Fruit fly (Drosophila melanogaster) whole organism, embryonic: ENCODE data around the gene Dup99B.
A peak's percentile ranks its signal among the peaks of the same experiment; 100 is the strongest.

ENCODE experiments used
- Aef1 ChIP-seq: fragments of 200-800 bp; sonication (Bioruptor generic); IDR thresholded peaks from 3 replicates; pipeline ENCODE4 v1.3.6; 2022; ENCODE audit warnings: missing biosample characterization, missing genetic modification characterization
- B-H1 ChIP-seq: fragments of 200-800 bp; sonication (Bioruptor generic); IDR thresholded peaks from 3 replicates; pipeline ENCODE4 v1.3.6; 2022; ENCODE audit warnings: missing biosample characterization, missing genetic modification characterization
- Blimp-1 ChIP-seq: fragments of 200-800 bp; sonication (Bioruptor generic); optimal IDR thresholded peaks from 3 replicates; lab custom pipeline; 2018; ENCODE audit warnings: missing biosample characterization, missing genetic modification characterization, mild to moderate bottlenecking, moderate library complexity, missing genetic modification reagents
- CG10147 ChIP-seq: fragments of 200-800 bp; sonication (Bioruptor generic); optimal IDR thresholded peaks from 2 replicates; lab custom pipeline; 2019; ENCODE audit warnings: missing biosample characterization, mild to moderate bottlenecking, missing genetic modification characterization, moderate library complexity
- CG10366 ChIP-seq: fragments of 200-800 bp; sonication (Bioruptor generic); IDR thresholded peaks from 2 replicates; pipeline ENCODE4 v1.3.6; 2022; ENCODE audit warnings: missing biosample characterization, missing genetic modification characterization
- CG11093 ChIP-seq: fragments of 200-800 bp; sonication (Bioruptor generic); IDR thresholded peaks from 3 replicates; pipeline ENCODE4 v1.3.6; 2022; ENCODE audit warnings: missing biosample characterization, missing genetic modification characterization
- CG12659 ChIP-seq: fragments of 200-800 bp; sonication (Bioruptor generic); optimal IDR thresholded peaks from 3 replicates; lab custom pipeline; 2017; ENCODE audit warnings: mild to moderate bottlenecking, missing biosample characterization, missing genetic modification reagents, missing genetic modification characterization
- CG16863 ChIP-seq: fragments of 200-800 bp; sonication (Bioruptor generic); optimal IDR thresholded peaks from 3 replicates; lab custom pipeline; 2016; ENCODE audit warnings: missing biosample characterization, missing genetic modification characterization
- CG18011 ChIP-seq: fragments of 200-800 bp; sonication (Bioruptor generic); optimal IDR thresholded peaks from 2 replicates; lab custom pipeline; 2017; ENCODE audit warnings: missing biosample characterization, missing genetic modification characterization, mild to moderate bottlenecking, moderate library complexity, missing genotype
- CG31365 ChIP-seq: fragments of 200-800 bp; sonication (Bioruptor generic); optimal IDR thresholded peaks from 2 replicates; lab custom pipeline; 2018; ENCODE audit warnings: missing biosample characterization, mild to moderate bottlenecking, missing genetic modification characterization
- CG31388 ChIP-seq: fragments of 200-800 bp; sonication (Bioruptor generic); optimal IDR thresholded peaks from 2 replicates; lab custom pipeline; 2016; ENCODE audit warnings: missing biosample characterization, missing genetic modification characterization
- CG32767 ChIP-seq: fragments of 200-800 bp; sonication (Bioruptor generic); IDR thresholded peaks from 2 replicates; pipeline ENCODE4 v1.3.6; 2022; ENCODE audit warnings: missing biosample characterization, missing genetic modification characterization
- CG34376 ChIP-seq: fragments of 200-800 bp; sonication (Bioruptor generic); optimal IDR thresholded peaks from 2 replicates; lab custom pipeline; 2018; ENCODE audit warnings: missing biosample characterization, mild to moderate bottlenecking, missing genetic modification characterization
- CG43689 ChIP-seq: fragments of 200-800 bp; sonication (Bioruptor generic); IDR thresholded peaks from 2 replicates; pipeline ENCODE4 v1.3.6; 2022; ENCODE audit warnings: missing biosample characterization, missing genetic modification characterization
- CG4617 ChIP-seq: fragments of 200-800 bp; sonication (Bioruptor generic); optimal IDR thresholded peaks from 3 replicates; lab custom pipeline; 2016; ENCODE audit warnings: missing biosample characterization, missing genetic modification characterization, borderline replicate concordance
- CG5245 ChIP-seq: fragments of 200-800 bp; sonication (Bioruptor generic); optimal IDR thresholded peaks from 3 replicates; lab custom pipeline; 2016; ENCODE audit warnings: missing biosample characterization, missing genetic modification characterization
- CG6689 ChIP-seq: fragments of 200-800 bp; sonication (Bioruptor generic); IDR thresholded peaks from 2 replicates; pipeline ENCODE4 v1.3.6; 2022; ENCODE audit warnings: missing biosample characterization, missing genetic modification characterization
- CG7556 ChIP-seq: fragments of 200-800 bp; sonication (Bioruptor generic); optimal IDR thresholded peaks from 2 replicates; lab custom pipeline; 2017; ENCODE audit warnings: missing biosample characterization, mild to moderate bottlenecking, missing genetic modification characterization
- CG7839 ChIP-seq: fragments of 200-800 bp; sonication (Bioruptor generic); optimal IDR thresholded peaks from 3 replicates; lab custom pipeline; 2018; ENCODE audit warnings: missing biosample characterization, mild to moderate bottlenecking, missing genetic modification characterization, moderate library complexity
- CrebB ChIP-seq: fragments of 200-800 bp; sonication (Bioruptor generic); optimal IDR thresholded peaks from 3 replicates; lab custom pipeline; 2018; ENCODE audit warnings: missing biosample characterization, mild to moderate bottlenecking, missing genetic modification characterization
- Dfd ChIP-seq, 2 experiments: fragments of >200 bp; optimal IDR thresholded peaks; 2 replicates each; lab custom pipeline; 2017; ENCODE audit warnings: missing biosample characterization in 2 of 2, missing genetic modification characterization in 2 of 2
- Dll ChIP-seq: fragments of 200-800 bp; sonication (Bioruptor generic); IDR thresholded peaks from 4 replicates; pipeline ENCODE4 v1.3.6; 2022; ENCODE audit warnings: missing biosample characterization, missing genetic modification characterization; ENCODE audit not compliant: partially characterized antibody
- Dp ChIP-seq: fragments of 200-800 bp; sonication (Bioruptor generic); optimal IDR thresholded peaks from 2 replicates; lab custom pipeline; 2018; ENCODE audit warnings: missing biosample characterization, mild to moderate bottlenecking, missing genetic modification characterization, moderate library complexity
- Drgx ChIP-seq: fragments of 200-800 bp; sonication (Bioruptor generic); IDR thresholded peaks from 2 replicates; pipeline ENCODE4 v1.3.6; 2022; ENCODE audit warnings: missing biosample characterization, missing genetic modification characterization
- Gug ChIP-seq: fragments of 200-800 bp; sonication (Bioruptor generic); IDR thresholded peaks from 4 replicates; pipeline ENCODE4 v1.3.6; 2022; ENCODE audit warnings: missing biosample characterization, missing genetic modification characterization
- HLH3B ChIP-seq: fragments of 200-800 bp; sonication (Bioruptor generic); IDR thresholded peaks from 2 replicates; pipeline ENCODE4 v1.3.6; 2022; ENCODE audit warnings: missing biosample characterization, missing genetic modification characterization
- Jarid2 ChIP-seq: fragments of 200-800 bp; sonication (Bioruptor generic); optimal IDR thresholded peaks from 3 replicates; lab custom pipeline; 2017; ENCODE audit warnings: mild to moderate bottlenecking, missing biosample characterization, missing genetic modification reagents, missing genetic modification characterization
- Oli ChIP-seq: fragments of 200-800 bp; sonication (Bioruptor generic); optimal IDR thresholded peaks from 2 replicates; lab custom pipeline; 2018; ENCODE audit warnings: missing biosample characterization, mild to moderate bottlenecking, missing genetic modification characterization, moderate library complexity
- Ptx1 ChIP-seq: fragments of 200-800 bp; sonication (Bioruptor generic); IDR thresholded peaks from 2 replicates; pipeline ENCODE4 v1.3.6; 2022; ENCODE audit warnings: missing biosample characterization, missing genetic modification characterization
- Ravus ChIP-seq: fragments of 200-800 bp; sonication (Bioruptor generic); IDR thresholded peaks from 2 replicates; pipeline ENCODE4 v1.3.6; 2022; ENCODE audit warnings: missing biosample characterization, missing genetic modification characterization
- Sry-δ ChIP-seq: fragments of 200-800 bp; sonication (Bioruptor generic); optimal IDR thresholded peaks from 2 replicates; lab custom pipeline; 2016; ENCODE audit warnings: missing biosample characterization, missing genetic modification characterization
- Ssrp ChIP-seq: fragments of 200-800 bp; sonication (Bioruptor generic); optimal IDR thresholded peaks from 2 replicates; lab custom pipeline; 2018; ENCODE audit warnings: missing biosample characterization, mild to moderate bottlenecking, missing genetic modification characterization, moderate library complexity
- Taf1 ChIP-seq: fragments of 200-800 bp; sonication (Bioruptor generic); IDR thresholded peaks from 2 replicates; pipeline ENCODE4 v1.3.6; 2022; ENCODE audit warnings: missing biosample characterization, missing genetic modification characterization
- aop ChIP-seq: fragments of 200-800 bp; sonication (Bioruptor generic); IDR thresholded peaks from 2 replicates; pipeline ENCODE4 v1.3.6; 2022; ENCODE audit warnings: missing biosample characterization, missing genetic modification characterization
- az2 ChIP-seq: fragments of 200-800 bp; sonication (Bioruptor generic); optimal IDR thresholded peaks from 3 replicates; lab custom pipeline; 2016; ENCODE audit warnings: missing biosample characterization, missing genetic modification characterization
- chif ChIP-seq, 2 experiments: fragments of 200-800 bp; sonication (Bioruptor generic); optimal IDR thresholded peaks; 3 replicates each; lab custom pipeline; 2016; ENCODE audit warnings: missing biosample characterization in 2 of 2, missing genetic modification characterization in 2 of 2
- chm ChIP-seq: fragments of 200-800 bp; sonication (Bioruptor generic); IDR thresholded peaks from 2 replicates; pipeline ENCODE4 v1.3.6; 2022; ENCODE audit warnings: missing biosample characterization, missing genetic modification characterization
- dmrt11E ChIP-seq: fragments of 200-800 bp; sonication (Bioruptor generic); optimal IDR thresholded peaks from 3 replicates; lab custom pipeline; 2018; ENCODE audit warnings: missing biosample characterization, mild to moderate bottlenecking, missing genetic modification characterization, moderate library complexity
- eyg ChIP-seq: fragments of 200-800 bp; sonication (Bioruptor generic); optimal IDR thresholded peaks from 3 replicates; lab custom pipeline; 2016; ENCODE audit warnings: missing biosample characterization, missing genetic modification characterization
- ftz-f1 ChIP-seq: fragments of 200-800 bp; sonication (Bioruptor generic); optimal IDR thresholded peaks from 2 replicates; lab custom pipeline; 2016; ENCODE audit warnings: missing biosample characterization, missing genetic modification characterization
- gcm ChIP-seq: fragments of 200-800 bp; sonication (Bioruptor generic); optimal IDR thresholded peaks from 2 replicates; lab custom pipeline; 2019; ENCODE audit warnings: missing biosample characterization, mild to moderate bottlenecking, missing genetic modification characterization, moderate library complexity
- h ChIP-seq: fragments of >200 bp; optimal IDR thresholded peaks from 2 replicates; lab custom pipeline; 2017
- hkb ChIP-seq, 2 experiments: fragments of 200-800 bp in 1 of 2; fragments of >200 bp in 1 of 2; sonication (Bioruptor generic) in 1 of 2; IDR thresholded peaks in 1 of 2; optimal IDR thresholded peaks in 1 of 2; 2 replicates each; pipeline versions ENCODE4 v1.3.6 to Lab custom; 2017 to 2022; ENCODE audit warnings: missing biosample characterization in 1 of 2, missing genetic modification characterization in 1 of 2
- inv ChIP-seq: fragments of 200-800 bp; sonication (Bioruptor generic); IDR thresholded peaks from 2 replicates; pipeline ENCODE4 v1.3.6; 2022; ENCODE audit warnings: missing biosample characterization, missing genetic modification characterization; ENCODE audit not compliant: partially characterized antibody
- jigr1 ChIP-seq: fragments of 200-800 bp; sonication (Bioruptor generic); IDR thresholded peaks from 3 replicates; pipeline ENCODE4 v1.3.6; 2022; ENCODE audit warnings: missing biosample characterization, missing genetic modification characterization
- mam ChIP-seq: fragments of 200-800 bp; sonication (Bioruptor generic); optimal IDR thresholded peaks from 3 replicates; lab custom pipeline; 2016; ENCODE audit warnings: missing biosample characterization, missing genetic modification characterization
- ro ChIP-seq: fragments of 200-800 bp; sonication (Bioruptor generic); IDR thresholded peaks from 2 replicates; pipeline ENCODE4 v1.3.6; 2022; ENCODE audit warnings: missing biosample characterization, missing genetic modification characterization
- sens-2 ChIP-seq: fragments of 200-800 bp; sonication (Bioruptor generic); IDR thresholded peaks from 2 replicates; pipeline ENCODE4 v1.3.6; 2022; ENCODE audit warnings: missing biosample characterization, missing genetic modification characterization
- sima ChIP-seq: fragments of 200-800 bp; sonication (Bioruptor generic); optimal IDR thresholded peaks from 2 replicates; lab custom pipeline; 2016; ENCODE audit warnings: missing biosample characterization, missing genetic modification characterization
- sob ChIP-seq: fragments of 200-800 bp; sonication (Bioruptor generic); IDR thresholded peaks from 2 replicates; pipeline ENCODE4 v1.3.6; 2022; ENCODE audit warnings: missing biosample characterization, missing genetic modification characterization
- tin ChIP-seq: fragments of 200-800 bp; sonication (Bioruptor generic); optimal IDR thresholded peaks from 3 replicates; lab custom pipeline; 2016; ENCODE audit warnings: missing biosample characterization, missing genetic modification characterization

Gene Dup99B

dm6 chr3R:29755248-29755647 is 40.1 kb upstream of the Dup99B start (continued):
- TF ChIP-seq aop (GFP tag; lab: Robert Waterston, UW) = no peak
- no peak for TF ChIP-seq CG7556 (GFP tag; lab: Kevin White, UChicago)
- no peak for TF ChIP-seq CG43689 (GFP tag; lab: Robert Waterston, UW)
- peak; percentile 87 for TF ChIP-seq Drgx
- TF ChIP-seq hkb (optimal IDR thresholded peaks at IDR 0.05; lab: Kevin White, UChicago) = no peak
- 0 out of 2 replicates have a peak, but pooled peaks have one; percentile 14 for TF ChIP-seq hkb (GFP tag; IDR thresholded peaks at IDR 0.05; lab: Robert Waterston, UW)
- TF ChIP-seq Ptx1 = peak; percentile 23; the same call in 1 of the 2 replicates
- 0 out of 2 replicates have a peak, but pooled peaks have one; percentile 22 for TF ChIP-seq chm (GFP tag; lab: Robert Waterston, UW)
- TF ChIP-seq ftz-f1 (GFP tag; lab: Kevin White, UChicago) = no peak
- TF ChIP-seq Sry-δ (GFP tag; lab: Kevin White, UChicago) = no peak
- TF ChIP-seq Taf1 (GFP tag; lab: Robert Waterston, UW) = no peak
- TF ChIP-seq HLH3B = peak; percentile 45; the same call in 1 of the 2 replicates
- no peak for TF ChIP-seq Ravus
- TF ChIP-seq CG12659 (GFP tag; lab: Kevin White, UChicago) = peak; percentile 1
- TF ChIP-seq tin (GFP tag; lab: Kevin White, UChicago) = peak; percentile 23
- TF ChIP-seq Ssrp = peak; percentile 11
- TF ChIP-seq eyg = no peak
- TF ChIP-seq mam (GFP tag; lab: Kevin White, UChicago) = no peak
- TF ChIP-seq B-H1 = no peak
- TF ChIP-seq CG7839 (tag; lab: Kevin White, UChicago) = no peak
- no peak for TF ChIP-seq sens-2 (GFP tag; lab: Robert Waterston, UW)
- no peak for TF ChIP-seq ro (GFP tag; lab: Robert Waterston, UW)
- TF ChIP-seq CG31388 (GFP tag; lab: Kevin White, UChicago) = no peak
- TF ChIP-seq az2 (GFP tag; lab: Kevin White, UChicago) = peak; percentile 10
- TF ChIP-seq Blimp-1 (GFP tag; lab: Kevin White, UChicago) = no peak
- TF ChIP-seq Gug (GFP tag; lab: Robert Waterston, UW) = peak; percentile 29; the same call in 1 of the 4 replicates
- peak; percentile 30; the same call in 1 of the 2 replicates for TF ChIP-seq CG6689 (GFP tag; lab: Robert Waterston, UW)
- no peak for TF ChIP-seq CG18011 (GFP tag; lab: Kevin White, UChicago)
- TF ChIP-seq CrebB (tag; lab: Kevin White, UChicago) = no peak
- no peak for TF ChIP-seq CG34376
- TF ChIP-seq Oli (tag; lab: Kevin White, UChicago) = peak; percentile 18
- no peak; the same call in 1 of the 2 replicates for TF ChIP-seq sob (GFP tag; lab: Robert Waterston, UW)
- no peak for TF ChIP-seq CG31365 (tag; lab: Kevin White, UChicago)
- TF ChIP-seq sima = no peak
- TF ChIP-seq CG32767 (GFP tag; lab: Robert Waterston, UW) = no peak
- no peak for TF ChIP-seq dmrt11E (tag; lab: Kevin White, UChicago)
- no peak for TF ChIP-seq h
- peak; percentile 43; the same call in 1 of the 2 replicates for TF ChIP-seq CG10366
- TF ChIP-seq inv (GFP tag; lab: Robert Waterston, UW) = no peak
- no peak for TF ChIP-seq CG16863
- TF ChIP-seq Jarid2 (GFP tag; lab: Kevin White, UChicago) = no peak
- TF ChIP-seq, all 482 proteins: peak for 69

- TF ChIP-seq CrebB (tag; lab: Kevin White, UChicago) (no peak), CG4617 (GFP tag; lab: Kevin White, UChicago) (peak; percentile 67), chif (GFP tag; optimal IDR thresholded peaks at IDR 0.05; lab: Kevin White, UChicago) (no peak), Dp (GFP tag; lab: Kevin White, UChicago) (no peak), Aef1 (GFP tag; lab: Robert Waterston, UW) (peak; percentile 16; the same call in 1 of the 3 replicates), Dll (GFP tag; lab: Robert Waterston, UW) (peak; percentile 76; the same call in 2 of the 4 replicates), CG11093 (GFP tag; lab: Robert Waterston, UW) (no peak), HLH3B (no peak), CG5245 (GFP tag; lab: Kevin White, UChicago) (no peak), Dfd (GFP tag; optimal IDR thresholded peaks at IDR 0.05; lab: Kevin White, UChicago) (peak in 1 of 2 experiments; percentile 24), gcm (no peak), CG10147 (GFP tag; lab: Kevin White, UChicago) (no peak), jigr1 (no peak)
These were observed 34.3 kb upstream of the Dup99B start for dm6 chr3R:29749304-29750066.
